Worm (Caenorhabditis elegans): ENCODE measurements around the gene elks-1.

The elks-1 gene

DNA sequence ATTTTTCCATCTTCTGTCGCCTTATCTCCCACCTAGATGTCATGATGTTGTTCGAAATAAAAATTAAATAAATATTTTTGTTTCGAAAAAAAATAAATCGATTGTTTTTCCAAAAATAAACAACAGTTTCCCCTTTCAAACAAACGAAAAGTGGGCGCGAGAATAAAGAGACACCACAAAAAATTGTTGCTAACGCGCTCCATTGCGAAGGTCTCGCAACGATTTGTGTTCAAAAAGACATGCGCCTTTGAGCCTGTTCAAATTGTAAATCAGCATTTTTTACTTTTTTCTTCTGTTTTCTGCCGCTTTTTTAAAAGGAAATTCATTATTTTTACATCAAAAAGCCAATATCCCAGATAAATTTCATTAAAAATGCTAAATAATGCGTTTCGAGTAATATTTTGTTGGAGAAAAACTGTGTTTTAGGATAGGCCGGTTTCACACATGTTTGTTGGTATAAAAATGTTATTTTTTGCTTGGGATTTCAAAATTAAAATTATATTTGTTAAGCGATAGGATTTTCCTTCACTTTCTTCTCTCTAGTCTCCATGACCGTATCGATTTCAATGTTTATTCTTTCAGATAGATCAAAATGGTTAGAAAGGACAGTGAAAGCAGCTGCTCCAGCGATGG, 55.2 kb downstream of the elks-1 start, which contains the start of gene W08E12.7 (continued):
- TF ChIP-seq pax-1 (tag; optimal IDR thresholded peaks at IDR 0.05) (peak; percentile 34), ztf-16 (tag; optimal IDR thresholded peaks at IDR 0.05) (peak; percentile 41), npax-4 (tag; optimal IDR thresholded peaks at IDR 0.05) (peak; percentile 4), ceh-2 (tag; optimal IDR thresholded peaks at IDR 0.05) (peak; percentile 72), ceh-22 (tag; optimal IDR thresholded peaks at IDR 0.05) (no peak), sox-2 (GFP tag; IDR thresholded peaks at IDR 0.05) (peak; percentile 49), ceh-45 (GFP tag; IDR thresholded peaks at IDR 0.05) (0 out of 2 replicates have a peak, but pooled peaks have one; percentile 10), F13H6.1 (tag; optimal IDR thresholded peaks at IDR 0.05) (peak; percentile 57), nhr-232 (tag; optimal IDR thresholded peaks at IDR 0.05) (no peak), zip-5 (tag; optimal IDR thresholded peaks at IDR 0.05) (peak; percentile 47), ceh-31 (tag; optimal IDR thresholded peaks at IDR 0.05) (peak; percentile 94), syd-9 (tag; optimal IDR thresholded peaks at IDR 0.05) (peak; percentile 35), tbx-7 (tag; optimal IDR thresholded peaks at IDR 0.05) (peak; percentile 33), elt-2 (tag; optimal IDR thresholded peaks at IDR 0.05) (peak; percentile 79), ceh-34 (tag; optimal IDR thresholded peaks at IDR 0.05) (peak; percentile 91), K09A11.1 (tag; optimal IDR thresholded peaks at IDR 0.05; ENCODE audit: insufficient read depth) (peak; percentile 41), ceh-14 (tag; optimal IDR thresholded peaks at IDR 0.05) (peak; percentile 78), che-1 (tag; optimal IDR thresholded peaks at IDR 0.05) (peak; percentile 25), pha-4 (tag; optimal IDR thresholded peaks at IDR 0.05) (no peak), fkh-10 (GFP tag; optimal IDR thresholded peaks at IDR 0.05) (no peak), lim-6 (tag; optimal IDR thresholded peaks at IDR 0.05) (no peak), ref-2 (tag; optimal IDR thresholded peaks at IDR 0.05) (peak; percentile 91), C38D4.7 (GFP tag; optimal IDR thresholded peaks at IDR 0.05) (peak; percentile 5), hlh-13 (GFP tag; optimal IDR thresholded peaks at IDR 0.05) (no peak), madf-2 (tag; optimal IDR thresholded peaks at IDR 0.05) (peak; percentile 60), C08G9.2 (tag; optimal IDR thresholded peaks at IDR 0.05) (peak; percentile 65), ceh-24 (tag; optimal IDR thresholded peaks at IDR 0.05) (peak; percentile 21), elt-4 (tag; optimal IDR thresholded peaks at IDR 0.05) (no peak), sdc-2 (tag; optimal IDR thresholded peaks at IDR 0.05) (peak; percentile 0), Y22D7AL.16 (tag; optimal IDR thresholded peaks at IDR 0.05) (no peak), dve-1 (tag; optimal IDR thresholded peaks at IDR 0.05) (peak; percentile 74), unc-42 (tag; optimal IDR thresholded peaks at IDR 0.05) (peak; percentile 72)

- TF ChIP-seq ahr-1 (tag; optimal IDR thresholded peaks at IDR 0.05) (no peak), eyg-1 (tag; optimal IDR thresholded peaks at IDR 0.05) (no peak), pros-1 (tag; optimal IDR thresholded peaks at IDR 0.05) (no peak), ceh-48 (tag; optimal IDR thresholded peaks at IDR 0.05) (no peak)
Observed at ce11 chrIV:3293800-3294493, 55.9 kb downstream of the elks-1 start.

Data from whole organism, late embryonic.